Fruit fly (Drosophila melanogaster) whole organism, pupa: Measurements from ENCODE around the gene Jon65Aiv.

Experiments
- CG14655 ChIP-seq: fragments of 200-800 bp; sonication (Bioruptor generic); optimal IDR thresholded peaks from 3 replicates; lab custom pipeline; 2017; ENCODE audit warnings: mild to moderate bottlenecking, missing biosample characterization, missing genetic modification reagents, missing genetic modification characterization
- CG8159 ChIP-seq: fragments of 200-800 bp; sonication (Bioruptor generic); optimal IDR thresholded peaks from 3 replicates; lab custom pipeline; 2018; ENCODE audit warnings: missing biosample characterization, mild to moderate bottlenecking, missing genetic modification characterization, moderate library complexity
- Pif1A ChIP-seq: fragments of 200-800 bp; sonication (Bioruptor generic); optimal IDR thresholded peaks from 3 replicates; lab custom pipeline; 2016; ENCODE audit warnings: missing biosample characterization, missing genetic modification characterization
- Pif1B ChIP-seq: fragments of 200-800 bp; sonication (Bioruptor generic); optimal IDR thresholded peaks from 3 replicates; lab custom pipeline; 2016; ENCODE audit warnings: missing biosample characterization, missing genetic modification characterization
- rn ChIP-seq: fragments of 200-800 bp; sonication (Bioruptor generic); IDR thresholded peaks from 2 replicates; pipeline ENCODE4 v1.3.6; 2022; ENCODE audit warnings: missing biosample characterization, missing genetic modification characterization

- TF ChIP-seq CG8159 (tag; lab: Kevin White, UChicago) (no peak), Pif1B (GFP tag; lab: Kevin White, UChicago) (no peak), Pif1A (GFP tag; lab: Kevin White, UChicago) (no peak), rn (GFP tag; lab: Robert Waterston, UW) (no peak), CG14655 (GFP tag; lab: Kevin White, UChicago) (no peak)
Measured at dm6 chr3L:6085988-6086387, 47.0 kb downstream of the Jon65Aiv start.
